Fruit fly (Drosophila melanogaster): ENCODE results near the gene rst.

rst gene

dm6 chrX:2947545-2948072 is 26.0 kb downstream of the rst start, which contains the start of gene CG3603 (continued):
- peak; percentile 37 for TF ChIP-seq lab (GFP tag; optimal IDR thresholded peaks at IDR 0.05)
- TF ChIP-seq HHEX (GFP tag; optimal IDR thresholded peaks at IDR 0.05) = peak; percentile 56
- peak; percentile 33 for TF ChIP-seq Vsx1 (GFP tag; optimal IDR thresholded peaks at IDR 0.05)
- TF ChIP-seq CG12391 (tag; optimal IDR thresholded peaks at IDR 0.05) = no peak
- peak; percentile 3 for TF ChIP-seq CG10274 (GFP tag; optimal IDR thresholded peaks at IDR 0.05)
- TF ChIP-seq chm (GFP tag; IDR thresholded peaks at IDR 0.05) = no peak
- TF ChIP-seq p53 (GFP tag; optimal IDR thresholded peaks at IDR 0.05) = no peak
- TF ChIP-seq Sox102F (GFP tag; optimal IDR thresholded peaks at IDR 0.05) = no peak
- peak; percentile 8 for TF ChIP-seq pfk (GFP tag; optimal IDR thresholded peaks at IDR 0.05)
- peak; percentile 7 for TF ChIP-seq CG12659 (GFP tag; optimal IDR thresholded peaks at IDR 0.05)
- no peak for TF ChIP-seq dmrt11E (tag; optimal IDR thresholded peaks at IDR 0.05)
- TF ChIP-seq E2f2 (GFP tag; IDR thresholded peaks at IDR 0.05) = peak; percentile 16; the same call in 1 of the 2 replicates
- TF ChIP-seq CrebB (tag; optimal IDR thresholded peaks at IDR 0.05) = no peak
- peak in 1 of 2 experiments; percentile 71 for TF ChIP-seq bsh (GFP tag; optimal IDR thresholded peaks at IDR 0.05)
- no peak for TF ChIP-seq CG3995 (GFP tag; optimal IDR thresholded peaks at IDR 0.05)
- peak; percentile 78 for TF ChIP-seq grn (GFP tag; optimal IDR thresholded peaks at IDR 0.05)

DNA sequence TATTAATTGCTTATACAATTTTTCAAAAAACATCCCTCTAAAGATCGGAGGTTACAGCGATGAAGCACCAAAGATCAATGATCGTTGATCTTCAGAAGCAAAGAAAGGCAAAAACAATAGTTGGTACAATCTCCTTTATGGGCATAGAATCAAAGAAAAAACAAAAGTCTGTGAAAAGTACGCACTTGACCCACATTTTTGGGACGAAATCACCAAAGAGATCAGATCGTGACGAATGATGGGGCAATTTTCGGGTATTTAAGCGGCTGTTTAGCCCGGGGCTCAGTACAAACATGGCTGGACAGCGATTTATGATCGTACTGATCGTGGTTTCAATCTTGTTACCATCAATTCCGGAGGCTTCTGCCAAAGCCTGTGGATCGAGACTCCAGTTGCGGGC is 26.8 kb downstream of the rst start, which contains the start of gene CG17959:
CG17959 (plus strand) TSS at position 301 of the 400 bp plus-strand sequence.
- no peak for TF ChIP-seq CG11398 (GFP tag; optimal IDR thresholded peaks at IDR 0.05)
- no peak for TF ChIP-seq seq (GFP tag; IDR thresholded peaks at IDR 0.05)
- no peak for TF ChIP-seq CG12219 (GFP tag; optimal IDR thresholded peaks at IDR 0.05)
- no peak for TF ChIP-seq CG13296 (GFP tag; optimal IDR thresholded peaks at IDR 0.05)
- no peak for TF ChIP-seq CG13287 (GFP tag; IDR thresholded peaks at IDR 0.05; ENCODE audit: partially characterized antibody)
- TF ChIP-seq CG2202 (tag; optimal IDR thresholded peaks at IDR 0.05) = no peak
- no peak for TF ChIP-seq pho (GFP tag; optimal IDR thresholded peaks at IDR 0.05)
- TF ChIP-seq sob (GFP tag; IDR thresholded peaks at IDR 0.05) = no peak
- TF ChIP-seq CG2116 (GFP tag; optimal IDR thresholded peaks at IDR 0.05) = no peak
- TF ChIP-seq row (GFP tag; IDR thresholded peaks at IDR 0.05) = no peak
- no peak for TF ChIP-seq HLHmδ (GFP tag; optimal IDR thresholded peaks at IDR 0.05)
- TF ChIP-seq CG15479 (GFP tag; optimal IDR thresholded peaks at IDR 0.05) = no peak
- no peak for TF ChIP-seq rib (GFP tag; IDR thresholded peaks at IDR 0.05)

- TF ChIP-seq CG3065 (GFP tag; optimal IDR thresholded peaks at IDR 0.05) (no peak), cad (GFP tag; optimal IDR thresholded peaks at IDR 0.05) (no peak), jing (GFP tag; optimal IDR thresholded peaks at IDR 0.05) (no peak), pan (optimal IDR thresholded peaks at IDR 0.05) (no peak), pan (GFP tag; optimal IDR thresholded peaks at IDR 0.05 in 1 of 2, IDR thresholded peaks at IDR 0.05 in 1 of 2) (no peak), CG1233 (GFP tag; optimal IDR thresholded peaks at IDR 0.05) (no peak), mam (GFP tag; optimal IDR thresholded peaks at IDR 0.05) (no peak), Dref (GFP tag; IDR thresholded peaks at IDR 0.05) (no peak), ash1 (GFP tag; optimal IDR thresholded peaks at IDR 0.05) (no peak), sens-2 (GFP tag; IDR thresholded peaks at IDR 0.05) (no peak), Nf-YA (GFP tag; IDR thresholded peaks at IDR 0.05) (no peak), kni (GFP tag; optimal IDR thresholded peaks at IDR 0.05) (no peak), tap (tag; optimal IDR thresholded peaks at IDR 0.05) (no peak), tin (GFP tag; optimal IDR thresholded peaks at IDR 0.05) (no peak)
Observed at dm6 chrX:2945103-2945502, 28.5 kb downstream of the rst start, which contains the start of gene CG14423. Gene CG14423, plus strand, starts transcription at chrX:2945403.

Measured in whole organism, embryonic.